Fruit fly (Drosophila melanogaster) whole organism: Measurements from ENCODE around the gene Dup99B.

Source experiments
- pan ChIP-seq: fragments of >200 bp; optimal IDR thresholded peaks from 2 replicates; lab custom pipeline; 2017
- psq ChIP-seq: fragments of >200 bp; optimal IDR thresholded peaks from 2 replicates; lab custom pipeline; 2017
- usp ChIP-seq: fragments of >200 bp; optimal IDR thresholded peaks from 2 replicates; lab custom pipeline; 2017; ENCODE audit warnings: missing biosample characterization, missing genetic modification characterization, mixed read lengths

DNA sequence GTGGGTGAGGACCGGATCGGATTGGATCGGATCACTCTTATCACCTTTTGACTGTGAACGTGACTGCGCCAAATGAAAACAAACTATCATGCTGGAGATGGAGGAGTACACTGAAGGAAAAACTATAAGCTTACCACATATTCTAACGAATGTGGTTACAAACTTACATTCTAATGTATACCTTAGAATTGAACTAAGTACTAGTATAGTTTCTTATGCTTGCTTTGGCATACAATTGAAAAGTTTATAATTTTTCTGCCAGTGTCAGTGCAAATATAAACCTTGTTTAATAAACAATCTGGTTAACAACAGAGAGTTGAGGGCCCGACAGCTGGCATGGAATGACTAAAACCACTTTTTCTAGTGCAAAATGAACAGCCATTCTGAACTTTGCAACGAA lies 2.3 kb upstream of the Dup99B start:
- TF ChIP-seq psq (lab: Kevin White, UChicago) = no peak
- TF ChIP-seq pan (lab: Kevin White, UChicago) = no peak
- no peak for TF ChIP-seq usp
